Fruit fly (Drosophila melanogaster) S2 (cell line): Measurements from ENCODE around the gene Spec2.

Experiments used
- CG8478 ChIP-seq: fragments of >200 bp; optimal IDR thresholded peaks from 2 replicates; lab custom pipeline; 2018
- CTCF ChIP-seq, 2 experiments: fragments of >200 bp; optimal IDR thresholded peaks; 2 replicates each; lab custom pipeline; 2018

DNA sequence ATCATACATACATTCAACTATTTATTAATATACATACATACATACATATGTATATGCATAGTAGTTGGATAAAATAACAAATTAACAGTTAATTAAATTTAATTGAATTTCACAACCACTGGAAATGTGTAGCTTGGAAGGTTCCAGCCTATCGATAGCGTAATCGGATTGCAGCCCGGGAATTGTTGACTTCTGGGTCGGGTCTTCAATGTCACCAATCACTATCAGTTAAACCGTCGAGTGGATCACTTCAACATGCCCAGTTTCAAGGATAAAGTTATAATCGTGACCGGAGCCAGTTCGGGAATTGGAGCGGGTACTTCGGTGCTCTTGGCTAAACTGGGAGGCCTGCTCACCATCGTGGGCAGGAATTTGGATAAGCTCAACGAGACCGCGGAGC, 9.5 kb upstream of the Spec2 start, which contains the start of gene CG12171:
- TF ChIP-seq CG8478 (lab: Kevin White, UChicago) (no peak), CTCF (optimal IDR thresholded peaks at IDR 0.05; lab: Kevin White, UChicago) (no peak)
